Worm (Caenorhabditis elegans) whole organism, L2 larva: ENCODE results near the gene Y54G2A.36.

ENCODE experiments used
- R02D3.7 ChIP-seq: fragments of 150-350 bp; optimal IDR thresholded peaks from 2 replicates; lab custom pipeline; 2014; ENCODE audit warnings: missing biosample characterization, missing genetic modification characterization
- aly-2 ChIP-seq: fragments of 150-350 bp; optimal IDR thresholded peaks from 2 replicates; lab custom pipeline; 2014; ENCODE audit warnings: missing biosample characterization, missing genetic modification characterization
- ama-1 ChIP-seq: fragments of 150-350 bp; optimal IDR thresholded peaks from 2 replicates; lab custom pipeline; 2018; ENCODE audit warnings: inconsistent platforms
- ceh-16 ChIP-seq: fragments of 150-350 bp; optimal IDR thresholded peaks from 2 replicates; lab custom pipeline; 2014; ENCODE audit warnings: missing biosample characterization, missing genetic modification characterization
- dmd-4 ChIP-seq: sonication (generic microtip); optimal IDR thresholded peaks from 2 replicates; lab custom pipeline; 2017; ENCODE audit warnings: missing biosample characterization, missing genetic modification characterization
- lin-11 ChIP-seq: fragments of 150-350 bp; sonication (generic microtip); optimal IDR thresholded peaks from 2 replicates; lab custom pipeline; 2014; ENCODE audit warnings: missing biosample characterization, missing genetic modification characterization, inconsistent platforms, mixed read lengths
- lin-13 ChIP-seq: fragments of 150-350 bp; optimal IDR thresholded peaks from 2 replicates; lab custom pipeline; 2014; ENCODE audit warnings: missing biosample characterization, missing genetic modification reagents, missing genetic modification characterization
- lsy-2 ChIP-seq, 2 experiments: fragments of 150-350 bp in 1 of 2; sonication (generic microtip) in 1 of 2; optimal IDR thresholded peaks; 2 replicates each; lab custom pipeline; 2014 to 2017; ENCODE audit warnings: missing biosample characterization in 2 of 2, missing genetic modification characterization in 2 of 2
- nhr-12 ChIP-seq: fragments of 150-350 bp; optimal IDR thresholded peaks from 2 replicates; lab custom pipeline; 2014; ENCODE audit warnings: missing biosample characterization, missing genetic modification characterization
- nhr-77 ChIP-seq: fragments of 150-350 bp; optimal IDR thresholded peaks from 2 replicates; lab custom pipeline; 2014; ENCODE audit warnings: missing biosample characterization, missing genetic modification characterization
- ztf-4 ChIP-seq: fragments of 150-350 bp; optimal IDR thresholded peaks from 2 replicates; lab custom pipeline; 2014; ENCODE audit warnings: missing biosample characterization, missing genetic modification characterization

ce11 chrIV:2914545-2914944 lies 17.1 kb downstream of the Y54G2A.36 start:
- TF ChIP-seq lin-11 (no peak), lsy-2 (tag; optimal IDR thresholded peaks at IDR 0.05; lab: Kevin White, UChicago) (no peak), nhr-77 (no peak), R02D3.7 (tag; lab: Kevin White, UChicago) (no peak), lin-13 (GFP tag; lab: Kevin White, UChicago) (no peak), ztf-4 (tag; lab: Kevin White, UChicago) (no peak), dmd-4 (tag; lab: Kevin White, UChicago) (no peak), aly-2 (tag; lab: Kevin White, UChicago) (no peak), ceh-16 (tag; lab: Kevin White, UChicago) (no peak), ama-1 (lab: Kevin White, UChicago) (no peak), nhr-12 (tag; lab: Kevin White, UChicago) (no peak)
